Worm (Caenorhabditis elegans) whole organism, young adult: ENCODE data around the gene F44D12.10.

Experiments
- ama-1 ChIP-seq, 3 experiments: fragments of 150-350 bp in 1 of 3; sonication (generic microtip) in 2 of 3; optimal IDR thresholded peaks; 2 replicates each; lab custom pipeline; 2014 to 2018; ENCODE audit warnings: missing biosample characterization in 2 of 3, missing genetic modification characterization in 2 of 3, missing genetic modification reagents in 2 of 3
- athp-1 ChIP-seq: sonication (generic microtip); optimal IDR thresholded peaks from 2 replicates; lab custom pipeline; 2017; ENCODE audit warnings: mild to moderate bottlenecking, missing genetic modification characterization, missing compliant biosample characterization
- attf-6 ChIP-seq: fragments of 200-800 bp; sonication (Bioruptor generic); IDR thresholded peaks from 2 replicates; pipeline ENCODE4 v1.3.6; 2022; ENCODE audit warnings: missing genetic modification reagents, missing genetic modification characterization, missing compliant biosample characterization
- ceh-79 ChIP-seq: sonication (generic microtip); optimal IDR thresholded peaks from 2 replicates; lab custom pipeline; 2017; ENCODE audit warnings: mild to moderate bottlenecking, missing genetic modification characterization, missing compliant biosample characterization
- ztf-26 ChIP-seq: sonication (generic microtip); optimal IDR thresholded peaks from 2 replicates; lab custom pipeline; 2017; ENCODE audit warnings: missing genetic modification characterization, missing compliant biosample characterization

- TF ChIP-seq ama-1 (optimal IDR thresholded peaks at IDR 0.05; lab: Kevin White, UChicago): no peak
- TF ChIP-seq ama-1 (GFP tag; optimal IDR thresholded peaks at IDR 0.05; lab: Kevin White, UChicago): no peak
- no peak for TF ChIP-seq ztf-26 (tag; lab: Kevin White, UChicago)
- TF ChIP-seq attf-6 (GFP tag; lab: Robert Waterston, UW): no peak
- no peak for TF ChIP-seq athp-1 (tag; lab: Kevin White, UChicago)
- no peak for TF ChIP-seq ceh-79 (tag; lab: Kevin White, UChicago)
These were observed 22.3 kb upstream of the F44D12.10 start for ce11 chrIV:10059175-10059574.
